5 fruit fly cellular contexts compared by ENCODE assay signal in the genomic region with DNA sequence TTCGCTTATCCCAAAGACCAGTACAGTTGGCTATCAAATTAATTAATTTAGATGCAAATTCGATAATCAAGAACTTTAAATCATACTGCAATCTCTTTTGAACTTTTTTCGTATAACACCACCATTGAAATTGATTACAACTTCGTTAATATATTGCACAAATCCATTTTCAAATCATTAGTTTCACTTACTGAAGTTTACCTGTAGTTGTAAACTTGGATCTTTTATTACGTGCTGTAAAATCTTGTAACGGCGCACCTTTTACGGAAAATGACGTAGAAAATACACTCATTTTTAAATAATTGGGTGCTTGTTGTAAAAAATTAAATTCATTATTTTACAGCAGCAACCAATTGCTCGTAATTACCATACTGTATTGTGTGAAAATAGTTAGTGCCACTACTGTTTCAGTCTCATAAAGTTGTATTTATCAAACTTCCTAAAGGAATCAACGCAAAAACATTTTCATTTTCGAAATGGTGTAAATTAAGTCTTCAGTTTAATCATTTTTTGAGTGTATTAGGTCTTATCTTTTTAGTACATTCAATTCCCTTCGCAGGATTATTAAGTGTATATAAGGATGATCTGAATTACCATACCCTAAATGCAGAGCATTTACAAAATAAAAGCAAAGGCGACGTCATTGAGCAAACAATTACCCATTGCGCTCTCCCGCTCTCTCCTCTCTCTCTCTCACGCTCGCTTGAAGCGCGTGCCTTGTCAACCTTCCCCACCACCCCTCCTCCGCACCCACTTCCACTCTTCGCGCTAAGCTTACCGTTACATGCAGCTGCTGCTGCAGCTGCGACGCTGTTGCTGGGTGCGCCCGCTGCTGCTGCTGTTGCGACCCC.
TF ChIP-seq lines count a peak whose summit lies in the region.

No protein-coding gene starts in this region.

TF ChIP-seq in whole organism, adult, 20 proteins besides CTCF, POLR2A, EP300 and RAD21 (continued from another document):
- TF ChIP-seq CG7101 (tag; optimal IDR thresholded peaks at IDR 0.05; lab: Kevin White, UChicago) (peak; percentile 62), pad (GFP tag; optimal IDR thresholded peaks at IDR 0.05; lab: Kevin White, UChicago) (peak; percentile 16), cnc (optimal IDR thresholded peaks at IDR 0.05; lab: Kevin White, UChicago) (no peak), cic (GFP tag; optimal IDR thresholded peaks at IDR 0.05; lab: Kevin White, UChicago) (no peak), CG33017 (tag; optimal IDR thresholded peaks at IDR 0.05; lab: Kevin White, UChicago) (peak; percentile 71)

TF ChIP-seq in whole organism, embryonic, 481 proteins besides CTCF, POLR2A, EP300 and RAD21 (continued from another document and continues in another):
- TF ChIP-seq Trl (optimal IDR thresholded peaks at IDR 0.05; lab: Kevin White, UChicago) = peak; percentile 43 to 95
- no peak for TF ChIP-seq Trl (GFP tag; optimal IDR thresholded peaks at IDR 0.05; lab: Kevin White, UChicago)
- TF ChIP-seq CG2712 (tag; optimal IDR thresholded peaks at IDR 0.05; lab: Kevin White, UChicago) = peak; percentile 32
- peak; percentile 49 for TF ChIP-seq Abd-B (GFP tag; optimal IDR thresholded peaks at IDR 0.05; lab: Kevin White, UChicago)
- TF ChIP-seq Gug (GFP tag; IDR thresholded peaks at IDR 0.05; lab: Robert Waterston, UW) = peak; percentile 16; the same call in 2 of the 4 replicates
- peak; percentile 65 for TF ChIP-seq CG11504 (tag; optimal IDR thresholded peaks at IDR 0.05; lab: Kevin White, UChicago)
- TF ChIP-seq sisA (GFP tag; IDR thresholded peaks at IDR 0.05; lab: Robert Waterston, UW) = peak; percentile 35
- TF ChIP-seq row (GFP tag; IDR thresholded peaks at IDR 0.05; lab: Robert Waterston, UW) = peak; percentile 73
- peak; percentile 47 for TF ChIP-seq Sox102F (GFP tag; optimal IDR thresholded peaks at IDR 0.05; lab: Kevin White, UChicago)
- TF ChIP-seq unpg (GFP tag; optimal IDR thresholded peaks at IDR 0.05; lab: Kevin White, UChicago) = peak; percentile 46
- TF ChIP-seq ase (GFP tag; IDR thresholded peaks at IDR 0.05; lab: Robert Waterston, UW) = peak; percentile 23; the same call in 1 of the 3 replicates
- peak; percentile 34; the same call in 1 of the 3 replicates for TF ChIP-seq Aef1 (GFP tag; IDR thresholded peaks at IDR 0.05; lab: Robert Waterston, UW)
- TF ChIP-seq Rfx (GFP tag; IDR thresholded peaks at IDR 0.05; lab: Robert Waterston, UW) = peak; percentile 64
- TF ChIP-seq ewg (GFP tag; optimal IDR thresholded peaks at IDR 0.05; lab: Kevin White, UChicago) = no peak
- TF ChIP-seq Usf (GFP tag; optimal IDR thresholded peaks at IDR 0.05; lab: Kevin White, UChicago) = no peak
- TF ChIP-seq gem (tag; optimal IDR thresholded peaks at IDR 0.05; lab: Kevin White, UChicago) = peak; percentile 63
- peak; percentile 52 for TF ChIP-seq CG2120 (GFP tag; optimal IDR thresholded peaks at IDR 0.05; lab: Kevin White, UChicago)
- TF ChIP-seq CG12155 (GFP tag; optimal IDR thresholded peaks at IDR 0.05; lab: Kevin White, UChicago) = peak; percentile 2
- TF ChIP-seq CG3847 (GFP tag; IDR thresholded peaks at IDR 0.05; lab: Robert Waterston, UW) = peak; percentile 31; the same call in 1 of the 2 replicates
- no peak for TF ChIP-seq Eip74EF (GFP tag; optimal IDR thresholded peaks at IDR 0.05; lab: Kevin White, UChicago)
- TF ChIP-seq maf-S (GFP tag; optimal IDR thresholded peaks at IDR 0.05; lab: Kevin White, UChicago) = no peak
- TF ChIP-seq CG31441 (GFP tag; IDR thresholded peaks at IDR 0.05; lab: Robert Waterston, UW) = peak; percentile 39; the same call in 1 of the 2 replicates
- TF ChIP-seq CG2678 (tag; optimal IDR thresholded peaks at IDR 0.05; lab: Kevin White, UChicago) = peak; percentile 47
- peak; percentile 55 for TF ChIP-seq HLH3B (GFP tag; IDR thresholded peaks at IDR 0.05; lab: Robert Waterston, UW)
- TF ChIP-seq pfk (GFP tag; optimal IDR thresholded peaks at IDR 0.05; lab: Kevin White, UChicago) = no peak
- TF ChIP-seq dimm (GFP tag; IDR thresholded peaks at IDR 0.05; lab: Robert Waterston, UW) = 0 out of 2 replicates have a peak, but pooled peaks have one; percentile 19
- no peak for TF ChIP-seq CG6765 (GFP tag; optimal IDR thresholded peaks at IDR 0.05; lab: Kevin White, UChicago)
- peak; percentile 14 for TF ChIP-seq CG17568 (GFP tag; optimal IDR thresholded peaks at IDR 0.05; lab: Kevin White, UChicago)

TF ChIP-seq in whole organism, prepupa, 60 proteins besides CTCF, POLR2A, EP300 and RAD21 (continued from another document and continues in another):
- TF ChIP-seq CG8119 (GFP tag; IDR thresholded peaks at IDR 0.05; lab: Robert Waterston, UW) = no peak; the same call in 1 of the 3 replicates
- TF ChIP-seq CG11294 (GFP tag; IDR thresholded peaks at IDR 0.05; lab: Robert Waterston, UW) = peak; percentile 5; the same call in 1 of the 2 replicates
- peak; percentile 19 for TF ChIP-seq svp (GFP tag; lab: Kevin White, UChicago)
- TF ChIP-seq CG3032 (tag; optimal IDR thresholded peaks at IDR 0.05; lab: Kevin White, UChicago) = peak; percentile 2
- no peak for TF ChIP-seq Lpt (GFP tag; optimal IDR thresholded peaks at IDR 0.05; lab: Kevin White, UChicago)
- peak; percentile 25 for TF ChIP-seq fkh (GFP tag; optimal IDR thresholded peaks at IDR 0.05; lab: Kevin White, UChicago)
- TF ChIP-seq Met (GFP tag; optimal IDR thresholded peaks at IDR 0.05; lab: Kevin White, UChicago) = peak; percentile 33
- TF ChIP-seq CG1621 (tag; optimal IDR thresholded peaks at IDR 0.05; lab: Kevin White, UChicago) = no peak
- TF ChIP-seq Ets21C (GFP tag; optimal IDR thresholded peaks at IDR 0.05; lab: Kevin White, UChicago) = peak; percentile 10
- no peak for TF ChIP-seq CG6854 (GFP tag; optimal IDR thresholded peaks at IDR 0.05; lab: Kevin White, UChicago)
- peak; percentile 17 for TF ChIP-seq CG10631 (GFP tag; optimal IDR thresholded peaks at IDR 0.05; lab: Kevin White, UChicago)
- no peak for TF ChIP-seq net (GFP tag; optimal IDR thresholded peaks at IDR 0.05; lab: Kevin White, UChicago)
- TF ChIP-seq Blimp-1 (GFP tag; optimal IDR thresholded peaks at IDR 0.05; lab: Kevin White, UChicago) = no peak
- TF ChIP-seq CG15336 (GFP tag; IDR thresholded peaks at IDR 0.05; lab: Robert Waterston, UW) = peak; percentile 36
- no peak for TF ChIP-seq Eip93F (GFP tag; optimal IDR thresholded peaks at IDR 0.05; lab: Kevin White, UChicago)
- TF ChIP-seq eg (GFP tag; IDR thresholded peaks at IDR 0.05; lab: Robert Waterston, UW) = peak; percentile 58
- TF ChIP-seq lz (GFP tag; optimal IDR thresholded peaks at IDR 0.05; lab: Kevin White, UChicago) = no peak
- TF ChIP-seq CG6163 (GFP tag; IDR thresholded peaks at IDR 0.05; lab: Robert Waterston, UW) = peak; percentile 75
- TF ChIP-seq acj6 (GFP tag; optimal IDR thresholded peaks at IDR 0.05; lab: Kevin White, UChicago) = peak; percentile 2
- TF ChIP-seq CG6808 (GFP tag; optimal IDR thresholded peaks at IDR 0.05; lab: Kevin White, UChicago) = no peak
- TF ChIP-seq ss (GFP tag; optimal IDR thresholded peaks at IDR 0.05; lab: Kevin White, UChicago) = peak in 1 of 2 experiments; percentile 2
- TF ChIP-seq CG6276 (GFP tag; optimal IDR thresholded peaks at IDR 0.05; lab: Kevin White, UChicago) = no peak
- peak in 1 of 2 experiments; percentile 28 for TF ChIP-seq salr (GFP tag; optimal IDR thresholded peaks at IDR 0.05; lab: Kevin White, UChicago)
- peak; percentile 39 for TF ChIP-seq Smox (GFP tag; optimal IDR thresholded peaks at IDR 0.05; lab: Kevin White, UChicago)
- TF ChIP-seq Hr38 (GFP tag; optimal IDR thresholded peaks at IDR 0.05; lab: Kevin White, UChicago) = no peak
- peak; percentile 8 for TF ChIP-seq CG11902 (GFP tag; optimal IDR thresholded peaks at IDR 0.05; lab: Kevin White, UChicago)
- TF ChIP-seq Sox15 (GFP tag; optimal IDR thresholded peaks at IDR 0.05; lab: Kevin White, UChicago) = peak; percentile 5
- peak; percentile 42 for TF ChIP-seq CG31627 (GFP tag; optimal IDR thresholded peaks at IDR 0.05; lab: Kevin White, UChicago)
- peak; percentile 68 for TF ChIP-seq Hr4 (GFP tag; optimal IDR thresholded peaks at IDR 0.05; lab: Kevin White, UChicago)
- TF ChIP-seq CG4318 (GFP tag; optimal IDR thresholded peaks at IDR 0.05; lab: Kevin White, UChicago) = no peak
- no peak for TF ChIP-seq Eip75B (GFP tag; optimal IDR thresholded peaks at IDR 0.05; lab: Kevin White, UChicago)

TF ChIP-seq in whole organism, pupa, 21 proteins besides CTCF, POLR2A, EP300 and RAD21 (continued from another document):
- no peak for TF ChIP-seq Snoo (tag; optimal IDR thresholded peaks at IDR 0.05; lab: Kevin White, UChicago)

TF ChIP-seq in whole organism, wandering third instar larva, 38 proteins besides CTCF, POLR2A, EP300 and RAD21 (continued from another document):
- TF ChIP-seq dl (GFP tag; optimal IDR thresholded peaks at IDR 0.05; lab: Kevin White, UChicago; ENCODE audit: insufficient read depth in 1 of 2, partially characterized antibody in 2 of 2) (peak; percentile 87 to 94), ey (GFP tag; optimal IDR thresholded peaks at IDR 0.05; lab: Kevin White, UChicago) (peak; percentile 6), h (GFP tag; optimal IDR thresholded peaks at IDR 0.05; lab: Kevin White, UChicago) (peak; percentile 90), Rel (GFP tag; optimal IDR thresholded peaks at IDR 0.05; lab: Kevin White, UChicago) (no peak), Rel (tag; optimal IDR thresholded peaks at IDR 0.05; lab: Kevin White, UChicago) (peak; percentile 16), br (GFP tag; optimal IDR thresholded peaks at IDR 0.05; lab: Kevin White, UChicago) (no peak), dsf (GFP tag; optimal IDR thresholded peaks at IDR 0.05; lab: Kevin White, UChicago; ENCODE audit: borderline replicate concordance) (no peak), usp (GFP tag; optimal IDR thresholded peaks at IDR 0.05; lab: Kevin White, UChicago) (no peak), foxo (GFP tag; optimal IDR thresholded peaks at IDR 0.05; lab: Kevin White, UChicago) (peak in 1 of 2 experiments; percentile 7), CrebA (GFP tag; optimal IDR thresholded peaks at IDR 0.05; lab: Kevin White, UChicago; ENCODE audit: borderline replicate concordance) (no peak), pan (optimal IDR thresholded peaks at IDR 0.05; lab: Kevin White, UChicago) (no peak), Hnf4 (GFP tag; optimal IDR thresholded peaks at IDR 0.05; lab: Kevin White, UChicago) (no peak), CG9705 (GFP tag; optimal IDR thresholded peaks at IDR 0.05; lab: Kevin White, UChicago) (no peak), jim (GFP tag; optimal IDR thresholded peaks at IDR 0.05; lab: Kevin White, UChicago) (no peak), sage (GFP tag; optimal IDR thresholded peaks at IDR 0.05; lab: Kevin White, UChicago) (no peak), Hr78 (GFP tag; optimal IDR thresholded peaks at IDR 0.05; lab: Kevin White, UChicago) (no peak), Hr83 (GFP tag; optimal IDR thresholded peaks at IDR 0.05; lab: Kevin White, UChicago; ENCODE audit: poor library complexity, severe bottlenecking) (peak; percentile 26), dmrt93B (GFP tag; optimal IDR thresholded peaks at IDR 0.05; lab: Kevin White, UChicago) (no peak), OdsH (GFP tag; optimal IDR thresholded peaks at IDR 0.05; lab: Kevin White, UChicago) (peak; percentile 31), HLH106 (tag; optimal IDR thresholded peaks at IDR 0.05; lab: Kevin White, UChicago) (no peak), lola (GFP tag; optimal IDR thresholded peaks at IDR 0.05; lab: Kevin White, UChicago) (no peak)
